Worm (Caenorhabditis elegans): Measurements from ENCODE around the gene ZK185.1.
A peak's percentile ranks its signal among the peaks of the same experiment; 100 is the strongest.

ZK185.1 gene

ce11 chrIV:4513269-4513819 is 35.0 kb upstream of the ZK185.1 start, which contains the start of gene sar-1 (continued):
- TF ChIP-seq efl-3 (GFP tag; optimal IDR thresholded peaks at IDR 0.05) (peak; percentile 18), aha-1 (tag; optimal IDR thresholded peaks at IDR 0.05) (peak; percentile 17), ztf-11 (tag; optimal IDR thresholded peaks at IDR 0.05) (peak in 1 of 2 experiments; percentile 31), lin-39 (tag; optimal IDR thresholded peaks at IDR 0.05) (peak; percentile 74), zag-1 (tag; optimal IDR thresholded peaks at IDR 0.05) (no peak), ztf-4 (tag; optimal IDR thresholded peaks at IDR 0.05) (peak; percentile 53), Y116A8C.19 (tag; optimal IDR thresholded peaks at IDR 0.05; ENCODE audit: borderline replicate concordance) (no peak), ama-1 (optimal IDR thresholded peaks at IDR 0.05) (no peak), unc-62 (GFP tag; optimal IDR thresholded peaks at IDR 0.05) (no peak), alr-1 (tag; optimal IDR thresholded peaks at IDR 0.05; ENCODE audit: borderline replicate concordance) (no peak), C16A3.4 (tag; optimal IDR thresholded peaks at IDR 0.05) (peak; percentile 73), grh-1 (GFP tag; IDR thresholded peaks at IDR 0.05) (peak; percentile 79), nhr-20 (tag; optimal IDR thresholded peaks at IDR 0.05) (peak; percentile 86), aly-2 (tag; optimal IDR thresholded peaks at IDR 0.05) (peak; percentile 62), nhr-84 (tag; optimal IDR thresholded peaks at IDR 0.05) (no peak), hlh-4 (tag; optimal IDR thresholded peaks at IDR 0.05) (no peak), zip-4 (GFP tag; optimal IDR thresholded peaks at IDR 0.05) (peak; percentile 59), hpl-2 (GFP tag; optimal IDR thresholded peaks at IDR 0.05) (peak; percentile 52), lin-15B (tag; optimal IDR thresholded peaks at IDR 0.05) (peak; percentile 63), fkh-10 (GFP tag; optimal IDR thresholded peaks at IDR 0.05) (peak; percentile 54), ceh-90 (tag; optimal IDR thresholded peaks at IDR 0.05) (no peak), nhr-77 (tag; optimal IDR thresholded peaks at IDR 0.05) (peak; percentile 64), pqm-1 (tag; optimal IDR thresholded peaks at IDR 0.05) (no peak), fkh-4 (tag; optimal IDR thresholded peaks at IDR 0.05; ENCODE audit: borderline replicate concordance) (no peak), F16B12.6 (tag; optimal IDR thresholded peaks at IDR 0.05) (peak; percentile 60), ets-5 (GFP tag; IDR thresholded peaks at IDR 0.05) (no peak), nhr-76 (tag; optimal IDR thresholded peaks at IDR 0.05) (no peak), jun-1 (tag; optimal IDR thresholded peaks at IDR 0.05) (peak; percentile 69), mab-9 (GFP tag; IDR thresholded peaks at IDR 0.05) (no peak; the same call in 1 of the 2 replicates), tlp-1 (tag; optimal IDR thresholded peaks at IDR 0.05) (no peak), nhr-85 (tag) (peak; percentile 85), sup-37 (GFP tag; optimal IDR thresholded peaks at IDR 0.05) (peak; percentile 69), skn-1 (tag; optimal IDR thresholded peaks at IDR 0.05) (peak; percentile 48), ceh-82 (tag; optimal IDR thresholded peaks at IDR 0.05) (peak; percentile 73 to 80 (median 80)), snu-23 (GFP tag; optimal IDR thresholded peaks at IDR 0.05) (peak; percentile 90), mdl-1 (tag; optimal IDR thresholded peaks at IDR 0.05) (peak in 1 of 2 experiments; percentile 45), mep-1 (tag; optimal IDR thresholded peaks at IDR 0.05) (peak; percentile 95), dpl-1 (GFP tag; optimal IDR thresholded peaks at IDR 0.05) (peak; percentile 58 to 83 (median 80)), C34B4.2 (tag; optimal IDR thresholded peaks at IDR 0.05) (no peak), lin-14 (GFP tag; optimal IDR thresholded peaks at IDR 0.05) (peak; percentile 88), nhr-11 (tag; optimal IDR thresholded peaks at IDR 0.05) (peak; percentile 44), unc-86 (tag; optimal IDR thresholded peaks at IDR 0.05) (peak; percentile 88), nhr-237 (tag; optimal IDR thresholded peaks at IDR 0.05) (peak; percentile 41)

ce11 chrIV:4516478-4516877 is 31.9 kb upstream of the ZK185.1 start:
- TF ChIP-seq ceh-8 (GFP tag; optimal IDR thresholded peaks at IDR 0.05) (peak; percentile 2), nhr-11 (tag; optimal IDR thresholded peaks at IDR 0.05) (no peak)

All from whole organism, L1 larva.